Worm (Caenorhabditis elegans) whole organism, L4 larva: Measurements from ENCODE around the gene osm-7.

ENCODE experiments used
- F37D6.2 ChIP-seq: sonication (generic microtip); optimal IDR thresholded peaks from 2 replicates; lab custom pipeline; 2016; ENCODE audit warnings: mild to moderate bottlenecking, missing genetic modification characterization, missing compliant biosample characterization
- F49E8.2 ChIP-seq: sonication (generic microtip); optimal IDR thresholded peaks from 2 replicates; lab custom pipeline; 2016; ENCODE audit warnings: missing compliant biosample characterization, mild to moderate bottlenecking, missing genetic modification characterization, borderline replicate concordance
- R02D3.7 ChIP-seq: fragments of 150-350 bp; sonication (generic microtip); optimal IDR thresholded peaks from 3 replicates; lab custom pipeline; 2014; ENCODE audit warnings: missing biosample characterization, missing genetic modification characterization
- T20F7.1 ChIP-seq: fragments of 200-800 bp; sonication (Bioruptor generic); optimal IDR thresholded peaks from 2 replicates; lab custom pipeline; 2018; ENCODE audit warnings: mild to moderate bottlenecking, missing genetic modification characterization, missing compliant biosample characterization
- Y48G9A.11 ChIP-seq: fragments of 200-800 bp; sonication (Bioruptor generic); IDR thresholded peaks from 2 replicates; pipeline ENCODE4 v1.3.6; 2022; ENCODE audit warnings: missing genetic modification reagents, missing genetic modification characterization, missing compliant biosample characterization
- Y5F2A.4 ChIP-seq: fragments of 200-800 bp; sonication (Bioruptor generic); optimal IDR thresholded peaks from 2 replicates; lab custom pipeline; 2018; ENCODE audit warnings: mild to moderate bottlenecking, missing genetic modification characterization, missing compliant biosample characterization
- ZK546.5 ChIP-seq, 2 experiments: sonication (generic microtip); optimal IDR thresholded peaks; 2 replicates each; lab custom pipeline; 2017; ENCODE audit warnings: missing biosample characterization in 2 of 2, missing genetic modification characterization in 2 of 2
- aha-1 ChIP-seq: fragments of 150-350 bp; peaks from one replicate; lab custom pipeline; 2014; ENCODE audit warnings: missing biosample characterization, missing genetic modification characterization
- ceh-44 ChIP-seq: fragments of 200-800 bp; sonication (Bioruptor generic); IDR thresholded peaks from 2 replicates; pipeline ENCODE4 v1.3.6; 2022; ENCODE audit warnings: missing genetic modification reagents, missing genetic modification characterization, missing compliant biosample characterization
- ceh-62 ChIP-seq: sonication (generic microtip); optimal IDR thresholded peaks from 2 replicates; lab custom pipeline; 2017; ENCODE audit warnings: missing biosample characterization, missing genetic modification characterization
- ces-1 ChIP-seq: fragments of 150-350 bp; sonication (generic microtip); optimal IDR thresholded peaks from 4 replicates; lab custom pipeline; 2014; ENCODE audit warnings: missing biosample characterization, missing genetic modification reagents, missing genetic modification characterization
- cey-2 ChIP-seq: sonication (generic microtip); optimal IDR thresholded peaks from 3 replicates; lab custom pipeline; 2017; ENCODE audit warnings: missing genetic modification characterization, mild to moderate bottlenecking, missing compliant biosample characterization, antibody characterized with exemption, borderline replicate concordance; ENCODE audit not compliant: insufficient read depth
- daf-16 ChIP-seq, 3 experiments: sonication (generic microtip); optimal IDR thresholded peaks; 2 replicates each; lab custom pipeline; 2016 to 2017; ENCODE audit warnings: missing genetic modification characterization in 3 of 3, missing genetic modification reagents in 3 of 3, mild to moderate bottlenecking in 2 of 3, missing compliant biosample characterization in 2 of 3, missing biosample characterization in 1 of 3, moderate library complexity in 1 of 3
- dmd-8 ChIP-seq: fragments of 200-800 bp; sonication (Bioruptor generic); IDR thresholded peaks from 2 replicates; pipeline ENCODE4 v1.3.6; 2022; ENCODE audit warnings: missing genetic modification characterization, missing compliant biosample characterization
- dmd-9 ChIP-seq: fragments of 200-800 bp; sonication (Bioruptor generic); IDR thresholded peaks from 2 replicates; pipeline ENCODE4 v1.3.6; 2022; ENCODE audit warnings: missing genetic modification reagents, missing genetic modification characterization, missing compliant biosample characterization
- dpl-1 ChIP-seq: fragments of 150-350 bp; optimal IDR thresholded peaks from 2 replicates; lab custom pipeline; 2014; ENCODE audit warnings: missing biosample characterization, missing genetic modification reagents, missing genetic modification characterization
- duxl-1 ChIP-seq: sonication (generic microtip); optimal IDR thresholded peaks from 2 replicates; lab custom pipeline; 2016; ENCODE audit warnings: mild to moderate bottlenecking, missing genetic modification characterization, moderate library complexity, missing compliant biosample characterization; ENCODE audit not compliant: poor library complexity
- egl-27 ChIP-seq: sonication (generic microtip); optimal IDR thresholded peaks from 3 replicates; lab custom pipeline; 2017; ENCODE audit warnings: missing biosample characterization, missing genetic modification reagents, missing genetic modification characterization
- fkh-10 ChIP-seq: fragments of 150-350 bp; optimal IDR thresholded peaks from 2 replicates; lab custom pipeline; 2014; ENCODE audit warnings: missing biosample characterization, missing genetic modification reagents, missing genetic modification characterization
- fos-1 ChIP-seq: fragments of 150-350 bp; optimal IDR thresholded peaks from 2 replicates; lab custom pipeline; 2014; ENCODE audit warnings: missing biosample characterization, missing genetic modification characterization
- hlh-30 ChIP-seq: sonication (generic microtip); optimal IDR thresholded peaks from 2 replicates; lab custom pipeline; 2017; ENCODE audit warnings: antibody characterized with exemption, mild to moderate bottlenecking, missing genetic modification characterization, missing compliant biosample characterization; ENCODE audit not compliant: insufficient read depth
- hmg-1.1 ChIP-seq: fragments of 200-800 bp; sonication (Bioruptor generic); IDR thresholded peaks from 2 replicates; pipeline ENCODE4 v1.3.6; 2022; ENCODE audit warnings: missing genetic modification reagents, missing genetic modification characterization, missing compliant biosample characterization
- lin-29 ChIP-seq: fragments of 200-800 bp; sonication (Bioruptor generic); IDR thresholded peaks from 2 replicates; pipeline ENCODE4 v1.3.6; 2022; ENCODE audit warnings: missing genetic modification reagents, missing genetic modification characterization, missing compliant biosample characterization
- lin-39 ChIP-seq: fragments of 150-350 bp; optimal IDR thresholded peaks from 2 replicates; lab custom pipeline; 2014; ENCODE audit warnings: missing biosample characterization, missing genetic modification reagents, missing genetic modification characterization
- lsy-2 ChIP-seq, 2 experiments: fragments of 150-350 bp in 1 of 2; sonication (generic microtip) in 1 of 2; optimal IDR thresholded peaks; 2 replicates each; lab custom pipeline; 2014 to 2017; ENCODE audit warnings: missing biosample characterization in 2 of 2, missing genetic modification characterization in 2 of 2
- madf-9 ChIP-seq: fragments of 200-800 bp; sonication (Bioruptor generic); conservative IDR thresholded peaks from 2 replicates; pipeline ENCODE4 v1.3.6; 2022; ENCODE audit warnings: missing genetic modification reagents, missing genetic modification characterization, missing compliant biosample characterization
- mdl-1 ChIP-seq, 2 experiments: fragments of 150-350 bp in 1 of 2; sonication (generic microtip) in 1 of 2; optimal IDR thresholded peaks; 2 replicates each; lab custom pipeline; 2014 to 2017; ENCODE audit warnings: missing biosample characterization in 2 of 2, missing genetic modification characterization in 2 of 2
- mes-2 ChIP-seq: sonication (generic microtip); optimal IDR thresholded peaks from 2 replicates; lab custom pipeline; 2016; ENCODE audit warnings: missing genotype, mild to moderate bottlenecking, missing genetic modification characterization, missing compliant biosample characterization; ENCODE audit not compliant: poor library complexity, severe bottlenecking
- mxl-3 ChIP-seq: fragments of 200-800 bp; sonication (Bioruptor generic); optimal IDR thresholded peaks from 2 replicates; lab custom pipeline; 2018; ENCODE audit warnings: mild to moderate bottlenecking, missing genetic modification characterization, missing compliant biosample characterization
- nhr-111 ChIP-seq: fragments of 200-800 bp; sonication (Bioruptor generic); optimal IDR thresholded peaks from 2 replicates; lab custom pipeline; 2018; ENCODE audit warnings: mild to moderate bottlenecking, missing genetic modification characterization, missing compliant biosample characterization
- nhr-237 ChIP-seq: sonication (generic microtip); optimal IDR thresholded peaks from 2 replicates; lab custom pipeline; 2017; ENCODE audit warnings: missing biosample characterization, missing genetic modification characterization
- nhr-28 ChIP-seq: fragments of 150-350 bp; optimal IDR thresholded peaks from 2 replicates; lab custom pipeline; 2014; ENCODE audit warnings: missing biosample characterization, missing genetic modification characterization
- nhr-42 ChIP-seq: fragments of 200-800 bp; sonication (Bioruptor generic); IDR thresholded peaks from 2 replicates; pipeline ENCODE4 v1.3.6; 2022; ENCODE audit warnings: missing genetic modification characterization, missing compliant biosample characterization
- nhr-76 ChIP-seq: fragments of 150-350 bp; optimal IDR thresholded peaks from 2 replicates; lab custom pipeline; 2014; ENCODE audit warnings: missing biosample characterization, missing genetic modification characterization
- pha-4 ChIP-seq, 2 experiments: fragments of 150-350 bp in 1 of 2; fragments of 200-800 bp in 1 of 2; sonication (Bioruptor generic) in 1 of 2; IDR thresholded peaks in 1 of 2; optimal IDR thresholded peaks in 1 of 2; 2 replicates each; pipeline versions ENCODE4 v1.3.6 to Lab custom; 2014 to 2022; ENCODE audit warnings: missing genetic modification characterization in 2 of 2, missing genetic modification reagents in 2 of 2, missing biosample characterization in 1 of 2, missing compliant biosample characterization in 1 of 2
- pqm-1 ChIP-seq: sonication (generic microtip); optimal IDR thresholded peaks from 2 replicates; lab custom pipeline; 2017; ENCODE audit warnings: missing biosample characterization, missing genetic modification characterization
- sdz-12 ChIP-seq: fragments of 200-800 bp; sonication (Bioruptor generic); optimal IDR thresholded peaks from 2 replicates; lab custom pipeline; 2018; ENCODE audit warnings: mild to moderate bottlenecking, missing genetic modification characterization, missing compliant biosample characterization
- skn-1 ChIP-seq: fragments of 150-350 bp; optimal IDR thresholded peaks from 2 replicates; lab custom pipeline; 2014; ENCODE audit warnings: missing biosample characterization, missing genetic modification characterization
- snpc-1.2 ChIP-seq: fragments of 200-800 bp; sonication (Bioruptor generic); IDR thresholded peaks from 2 replicates; pipeline ENCODE4 v1.3.6; 2022; ENCODE audit warnings: missing genetic modification reagents, missing genetic modification characterization, missing compliant biosample characterization
- spr-1 ChIP-seq: sonication (generic microtip); optimal IDR thresholded peaks from 2 replicates; lab custom pipeline; 2016; ENCODE audit warnings: mild to moderate bottlenecking, missing genetic modification characterization, missing compliant biosample characterization
- tra-1 ChIP-seq: fragments of 200-800 bp; sonication (Bioruptor generic); IDR thresholded peaks from 2 replicates; pipeline ENCODE4 v1.3.6; 2022; ENCODE audit warnings: missing genetic modification reagents, missing genetic modification characterization, missing compliant biosample characterization
- unc-130 ChIP-seq: sonication (generic microtip); optimal IDR thresholded peaks from 2 replicates; lab custom pipeline; 2016; ENCODE audit warnings: missing genetic modification reagents, missing genetic modification characterization, missing compliant biosample characterization
- unc-39 ChIP-seq: sonication (generic microtip); optimal IDR thresholded peaks from 2 replicates; lab custom pipeline; 2017; ENCODE audit warnings: missing biosample characterization, missing genetic modification characterization
- unc-62 ChIP-seq, 3 experiments: fragments of 150-350 bp in 1 of 3; sonication (generic microtip); optimal IDR thresholded peaks in 2 of 3; peaks in 1 of 3; 1 replicate in 1 of 3; 2 replicates in 2 of 3; lab custom pipeline; 2014 to 2017; ENCODE audit warnings: missing biosample characterization in 3 of 3, missing genetic modification characterization in 3 of 3, missing genetic modification reagents in 3 of 3, missing genotype in 1 of 3
- vab-7 ChIP-seq: fragments of 200-800 bp; sonication (Bioruptor generic); IDR thresholded peaks from 2 replicates; pipeline ENCODE4 v1.3.6; 2022; ENCODE audit warnings: missing genetic modification reagents, missing genetic modification characterization, missing compliant biosample characterization
- zip-11 ChIP-seq: fragments of 200-800 bp; sonication (Bioruptor generic); IDR thresholded peaks from 2 replicates; pipeline ENCODE4 v1.3.6; 2022; ENCODE audit warnings: missing genetic modification characterization, missing compliant biosample characterization
- zip-2 ChIP-seq: fragments of 150-350 bp; optimal IDR thresholded peaks from 2 replicates; lab custom pipeline; 2014; ENCODE audit warnings: missing biosample characterization, missing genetic modification characterization

Gene osm-7

ce11 chrIII:13528513-13529249 is 47.3 kb upstream of the osm-7 start (continued):
- TF ChIP-seq ceh-44 (no peak), fkh-10 (GFP tag; lab: Kevin White, UChicago) (no peak), Y48G9A.11 (no peak), snpc-1.2 (GFP tag; lab: Robert Waterston, UW) (no peak), unc-130 (GFP tag; lab: Kevin White, UChicago) (no peak), unc-62 (GFP tag; optimal IDR thresholded peaks at IDR 0.05 in 1 of 2; lab: Kevin White, UChicago) (no peak), unc-62 (tag; optimal IDR thresholded peaks at IDR 0.05; lab: Kevin White, UChicago) (no peak), daf-16 (GFP tag; optimal IDR thresholded peaks at IDR 0.05; lab: Kevin White, UChicago) (no peak), daf-16 (tag; optimal IDR thresholded peaks at IDR 0.05; lab: Kevin White, UChicago) (peak; percentile 87), nhr-76 (no peak), unc-39 (no peak), spr-1 (tag; lab: Kevin White, UChicago) (no peak), zip-11 (no peak), fos-1 (tag; lab: Kevin White, UChicago) (no peak), vab-7 (GFP tag; lab: Robert Waterston, UW) (no peak), pha-4 (GFP tag; IDR thresholded peaks at IDR 0.05; lab: Robert Waterston, UW) (no peak), pha-4 (tag; optimal IDR thresholded peaks at IDR 0.05; lab: Kevin White, UChicago) (no peak), ceh-62 (tag; lab: Kevin White, UChicago) (no peak), pqm-1 (tag; lab: Kevin White, UChicago) (peak; percentile 39), Y5F2A.4 (GFP tag; lab: Kevin White, UChicago) (no peak), F37D6.2 (tag; lab: Kevin White, UChicago) (no peak), mdl-1 (tag; optimal IDR thresholded peaks at IDR 0.05; lab: Kevin White, UChicago) (no peak), egl-27 (no peak), aha-1 (tag; lab: Kevin White, UChicago) (peak; percentile 92), lsy-2 (tag; optimal IDR thresholded peaks at IDR 0.05; lab: Kevin White, UChicago) (no peak), nhr-111 (GFP tag; lab: Kevin White, UChicago) (no peak), nhr-42 (GFP tag; lab: Robert Waterston, UW) (no peak), ZK546.5 (tag; optimal IDR thresholded peaks at IDR 0.05; lab: Kevin White, UChicago) (no peak), dmd-9 (GFP tag; lab: Robert Waterston, UW) (no peak), zip-2 (tag; lab: Kevin White, UChicago) (no peak), ces-1 (GFP tag; lab: Kevin White, UChicago) (no peak), sdz-12 (no peak), tra-1 (GFP tag; lab: Robert Waterston, UW) (0 out of 2 replicates have a peak, but pooled peaks have one; percentile 50), F49E8.2 (no peak), nhr-28 (tag; lab: Kevin White, UChicago) (peak; percentile 36), hmg-1.1 (GFP tag; lab: Robert Waterston, UW) (no peak), skn-1 (tag; lab: Kevin White, UChicago) (no peak), T20F7.1 (GFP tag; lab: Kevin White, UChicago) (no peak)
- TF ChIP-seq, all 104 proteins: peak for 10

ce11 chrIII:13530017-13530416 is 46.0 kb upstream of the osm-7 start:
- no peak for TF ChIP-seq nhr-237 (tag; lab: Kevin White, UChicago)
- no peak for TF ChIP-seq dmd-8
- peak; percentile 85 for TF ChIP-seq hmg-1.1 (GFP tag; lab: Robert Waterston, UW)
- TF ChIP-seq aha-1 (tag; lab: Kevin White, UChicago), result no peak
- no peak for TF ChIP-seq fos-1 (tag; lab: Kevin White, UChicago)
- TF ChIP-seq ZK546.5 (tag; optimal IDR thresholded peaks at IDR 0.05; lab: Kevin White, UChicago), result no peak
- no peak for TF ChIP-seq madf-9 (GFP tag; lab: Robert Waterston, UW)
- TF ChIP-seq lin-29 (GFP tag; lab: Robert Waterston, UW), result no peak
- no peak for TF ChIP-seq R02D3.7 (tag; lab: Kevin White, UChicago)
- TF ChIP-seq mes-2 (tag; lab: Kevin White, UChicago), result peak; percentile 73
- peak; percentile 10 for TF ChIP-seq duxl-1 (tag; lab: Kevin White, UChicago)
- peak; percentile 10 for TF ChIP-seq F49E8.2
- TF ChIP-seq snpc-1.2 (GFP tag; lab: Robert Waterston, UW), result no peak
- TF ChIP-seq lin-39, result no peak
- no peak for TF ChIP-seq egl-27
- no peak for TF ChIP-seq cey-2 (tag; lab: Kevin White, UChicago)
- peak; percentile 48 for TF ChIP-seq hlh-30 (tag; lab: Kevin White, UChicago)
- peak; percentile 79 for TF ChIP-seq dpl-1 (GFP tag; lab: Kevin White, UChicago)
- peak; percentile 18 for TF ChIP-seq mxl-3 (GFP tag; lab: Kevin White, UChicago)
- no peak for TF ChIP-seq daf-16 (GFP tag; optimal IDR thresholded peaks at IDR 0.05; lab: Kevin White, UChicago)
- peak; percentile 27 for TF ChIP-seq daf-16 (tag; optimal IDR thresholded peaks at IDR 0.05; lab: Kevin White, UChicago)
